Fruit fly (Drosophila melanogaster) S2 (cell line): ENCODE results near the gene kon.

Source experiments
- CG8478 ChIP-seq: fragments of >200 bp; optimal IDR thresholded peaks from 2 replicates; lab custom pipeline; 2018
- CTCF ChIP-seq, 2 experiments: fragments of >200 bp; optimal IDR thresholded peaks; 2 replicates each; lab custom pipeline; 2018

- TF ChIP-seq CTCF (optimal IDR thresholded peaks at IDR 0.05; lab: Kevin White, UChicago): no peak
- TF ChIP-seq CG8478 (lab: Kevin White, UChicago): no peak
Measured at dm6 chr2L:18484040-18484381, 19.8 kb downstream of the kon start.
